Worm (Caenorhabditis elegans): ENCODE measurements around the gene suca-1.
A peak's percentile ranks its signal among the peaks of the same experiment; 100 is the strongest.

Gene suca-1

DNA sequence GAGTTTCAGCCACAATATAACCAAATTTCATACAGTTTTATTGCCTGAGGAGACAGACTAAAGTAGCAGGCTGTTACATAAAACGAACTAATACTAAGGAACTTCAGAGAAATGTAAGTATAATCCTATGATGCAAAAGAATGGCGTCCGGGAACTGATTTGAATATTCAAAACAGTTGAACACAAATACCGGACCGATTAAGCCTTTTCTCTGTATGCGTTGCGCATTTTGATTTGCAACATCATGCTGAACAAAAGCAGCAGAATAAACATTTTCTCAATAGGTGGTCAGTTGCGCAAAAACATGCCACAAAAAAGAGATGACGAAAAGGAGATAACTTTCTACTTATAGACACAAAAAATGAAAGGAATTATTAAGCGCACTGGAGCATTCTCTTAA lies 24.1 kb upstream of the suca-1 start:
- TF ChIP-seq mbf-1 (tag; optimal IDR thresholded peaks at IDR 0.05) (no peak), unc-62 (GFP tag; optimal IDR thresholded peaks at IDR 0.05) (no peak), elt-1 (tag; optimal IDR thresholded peaks at IDR 0.05) (no peak), sma-3 (GFP tag; optimal IDR thresholded peaks at IDR 0.05) (no peak), ztf-11 (tag; optimal IDR thresholded peaks at IDR 0.05) (no peak), unc-39 (tag; optimal IDR thresholded peaks at IDR 0.05) (no peak), sma-9 (GFP tag; optimal IDR thresholded peaks at IDR 0.05) (no peak), sma-9 (tag; optimal IDR thresholded peaks at IDR 0.05) (no peak), nhr-23 (tag; optimal IDR thresholded peaks at IDR 0.05) (no peak), F13H6.1 (tag; optimal IDR thresholded peaks at IDR 0.05) (no peak), aly-2 (tag; optimal IDR thresholded peaks at IDR 0.05) (no peak), ama-1 (optimal IDR thresholded peaks at IDR 0.05) (no peak), dmd-4 (tag; optimal IDR thresholded peaks at IDR 0.05) (no peak)

DNA sequence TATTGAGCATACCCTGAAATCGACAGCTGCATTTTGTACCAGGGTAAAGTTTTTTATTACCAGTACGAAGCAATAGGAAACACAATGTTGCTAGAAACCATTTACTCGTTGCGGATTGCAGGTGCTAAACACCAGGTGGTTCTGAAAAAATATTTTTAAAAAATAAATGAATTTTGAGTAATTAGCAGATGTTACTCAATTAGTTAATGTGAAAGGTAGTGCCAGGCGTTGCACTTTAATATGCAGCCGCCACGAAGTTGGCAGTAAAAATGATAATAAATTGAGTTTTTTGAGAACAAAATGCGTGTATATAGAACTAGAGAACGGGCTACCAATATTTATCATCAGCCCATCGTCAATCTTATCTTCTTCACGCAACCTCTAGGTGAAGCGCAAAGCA lies 19.7 kb upstream of the suca-1 start, which contains the start of gene nstp-9:
TSS of gene nstp-9 (minus strand) at position 101 of the 400 bp plus-strand sequence.
- TF ChIP-seq ZK546.5 (tag; optimal IDR thresholded peaks at IDR 0.05), result no peak
- no peak for TF ChIP-seq lsy-2 (tag; optimal IDR thresholded peaks at IDR 0.05)

DNA sequence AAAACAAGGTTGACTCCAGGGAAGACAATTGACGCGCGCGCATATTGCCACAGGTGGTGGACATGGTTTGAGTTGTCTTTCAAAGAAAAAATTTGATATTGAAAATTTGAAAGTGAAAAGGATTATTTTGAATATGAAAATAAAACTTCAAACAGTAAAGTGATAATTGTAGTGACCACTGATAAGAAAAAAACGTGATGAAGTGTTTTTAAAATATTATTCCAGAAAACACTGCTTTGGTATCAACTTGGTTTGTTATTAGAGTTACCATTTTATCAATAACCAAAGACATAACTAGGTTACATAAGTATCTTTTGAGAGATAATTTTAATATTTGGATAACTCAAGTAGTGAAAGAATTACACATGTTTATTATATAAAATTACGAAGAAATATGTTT lies 16.3 kb upstream of the suca-1 start:
- TF ChIP-seq snpc-4 (tag; optimal IDR thresholded peaks at IDR 0.05) (no peak), alr-1 (tag; optimal IDR thresholded peaks at IDR 0.05) (no peak), sma-9 (GFP tag; optimal IDR thresholded peaks at IDR 0.05) (no peak), sma-9 (tag; optimal IDR thresholded peaks at IDR 0.05) (no peak), lsy-2 (tag; optimal IDR thresholded peaks at IDR 0.05) (no peak), lin-39 (tag; optimal IDR thresholded peaks at IDR 0.05) (no peak), C34F6.9 (tag; optimal IDR thresholded peaks at IDR 0.05) (no peak), elt-3 (tag; optimal IDR thresholded peaks at IDR 0.05) (no peak), nhr-23 (tag; optimal IDR thresholded peaks at IDR 0.05) (no peak), elt-1 (tag; optimal IDR thresholded peaks at IDR 0.05) (no peak), unc-62 (GFP tag; optimal IDR thresholded peaks at IDR 0.05) (no peak), ztf-11 (tag; optimal IDR thresholded peaks at IDR 0.05) (no peak), ceh-16 (tag; optimal IDR thresholded peaks at IDR 0.05) (no peak), lin-11 (tag; optimal IDR thresholded peaks at IDR 0.05) (no peak), blmp-1 (tag; optimal IDR thresholded peaks at IDR 0.05; ENCODE audit: insufficient read depth) (no peak), aly-2 (tag; optimal IDR thresholded peaks at IDR 0.05) (no peak), nhr-25 (tag; optimal IDR thresholded peaks at IDR 0.05) (no peak), ama-1 (optimal IDR thresholded peaks at IDR 0.05) (no peak)

DNA sequence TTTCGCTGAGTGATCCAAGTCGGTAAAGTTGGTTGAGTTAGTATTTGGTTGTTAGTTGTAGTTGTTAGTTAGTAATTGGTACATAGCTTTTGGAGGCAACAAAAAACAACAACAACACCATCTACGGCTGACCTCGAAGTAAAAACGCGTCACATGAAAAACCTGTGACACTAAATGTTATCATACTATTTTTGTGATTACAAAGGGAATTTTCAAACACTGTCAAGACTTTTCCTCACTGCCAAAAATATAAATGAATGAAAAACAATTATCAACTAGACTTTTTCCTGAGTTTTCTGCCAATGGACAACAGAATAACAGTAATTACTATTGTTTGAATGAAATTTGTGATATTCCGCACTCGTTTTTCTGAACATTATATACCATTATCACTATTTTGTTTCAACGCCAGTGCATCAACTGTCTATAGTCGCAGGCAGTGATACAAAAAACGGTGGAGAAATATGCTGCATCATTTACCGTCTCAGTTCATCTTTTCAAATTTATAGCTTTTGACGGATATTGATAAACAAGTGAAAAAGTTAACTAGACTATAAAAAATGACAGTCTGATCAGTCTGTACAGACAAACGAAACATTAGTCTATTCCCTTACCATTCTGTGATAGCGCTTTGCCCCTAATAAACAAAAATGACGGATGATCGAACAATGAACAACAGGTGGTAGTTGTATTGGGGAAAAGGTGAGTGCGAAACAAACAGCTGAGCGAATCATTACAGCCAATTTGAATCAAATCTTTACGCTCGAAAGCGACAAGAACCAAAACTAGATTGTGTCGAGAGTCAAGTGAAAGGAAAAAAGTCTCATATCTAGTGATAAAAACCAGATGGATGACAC lies 14.7 kb upstream of the suca-1 start:
- TF ChIP-seq blmp-1 (tag; optimal IDR thresholded peaks at IDR 0.05; ENCODE audit: insufficient read depth), result peak; percentile 9
- TF ChIP-seq sma-3 (GFP tag; optimal IDR thresholded peaks at IDR 0.05), result peak; percentile 4
- TF ChIP-seq fos-1 (tag; optimal IDR thresholded peaks at IDR 0.05), result peak; percentile 39
- no peak for TF ChIP-seq unc-62 (GFP tag; optimal IDR thresholded peaks at IDR 0.05)

DNA sequence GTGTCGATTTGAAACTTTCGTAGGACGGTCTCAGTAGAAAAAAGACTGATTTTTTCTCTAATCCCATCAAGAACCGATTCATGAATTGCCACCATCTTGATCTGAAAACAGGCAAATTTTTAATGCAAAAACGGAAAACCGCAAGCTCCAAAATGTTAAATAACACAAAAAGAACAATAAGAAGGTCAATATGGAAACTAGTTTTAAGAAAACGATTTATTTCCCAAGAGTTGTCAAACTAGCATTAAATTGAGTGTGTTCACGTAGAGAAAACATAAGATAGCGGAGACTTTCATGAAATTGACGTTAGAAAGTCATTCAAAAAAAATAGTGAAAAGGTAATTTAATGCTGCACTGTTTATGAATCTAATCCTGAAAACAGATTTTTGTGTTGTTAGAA lies 14.1 kb upstream of the suca-1 start, which contains the start of gene F47B10.9:
TSS of gene F47B10.9 (minus strand) at position 101 of the 400 bp plus-strand sequence.
- TF ChIP-seq lin-11 (tag; optimal IDR thresholded peaks at IDR 0.05) (no peak), gmeb-1 (tag; optimal IDR thresholded peaks at IDR 0.05) (no peak), nhr-129 (tag; optimal IDR thresholded peaks at IDR 0.05) (no peak), ama-1 (optimal IDR thresholded peaks at IDR 0.05) (no peak)

DNA sequence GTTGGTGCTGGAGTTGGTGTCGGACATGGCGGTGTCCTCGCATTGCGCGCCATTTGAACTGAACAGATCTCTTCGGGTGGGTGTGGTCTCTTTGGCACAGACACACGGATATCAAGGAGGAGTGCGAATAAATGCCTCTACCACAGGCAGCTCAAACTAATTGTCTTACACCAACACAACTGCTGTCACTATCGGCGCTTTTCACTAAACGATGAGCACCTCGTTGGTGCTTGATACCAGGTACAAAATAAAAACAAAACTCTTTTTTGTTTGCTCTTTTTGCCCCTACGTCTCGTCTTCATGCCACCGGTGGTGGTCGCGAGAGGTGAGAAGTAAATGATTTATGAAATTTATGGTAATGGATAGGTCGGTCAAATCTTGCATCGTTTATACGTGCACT lies 10.8 kb upstream of the suca-1 start, which contains the start of gene F47B10.8:
TSS of gene F47B10.8 (minus strand) at position 101 of the 400 bp plus-strand sequence.
- TF ChIP-seq sma-9 (GFP tag; optimal IDR thresholded peaks at IDR 0.05), result peak; percentile 2
- TF ChIP-seq sma-9 (tag; optimal IDR thresholded peaks at IDR 0.05), result no peak
- no peak for TF ChIP-seq mab-5 (tag; optimal IDR thresholded peaks at IDR 0.05)
- TF ChIP-seq mbf-1 (tag; optimal IDR thresholded peaks at IDR 0.05), result no peak

DNA sequence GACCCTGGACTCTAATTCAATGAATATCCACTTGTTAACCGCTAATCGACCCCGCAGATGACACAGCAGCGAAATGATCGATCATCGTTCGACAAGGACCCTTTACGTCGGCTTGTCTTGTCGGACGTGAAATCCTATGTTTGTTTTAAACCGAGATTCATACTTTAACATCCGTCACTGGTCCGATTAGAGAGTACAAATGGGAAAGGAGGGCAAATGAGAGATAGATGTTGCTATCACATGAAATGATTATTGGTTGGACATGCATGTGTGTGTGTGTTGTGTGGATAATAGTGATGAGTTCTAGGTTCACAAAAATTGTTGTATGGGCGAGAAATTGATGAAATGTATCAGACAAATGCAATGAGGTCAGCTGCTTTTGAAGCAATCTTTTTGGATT lies 9.7 kb upstream of the suca-1 start:
- TF ChIP-seq nhr-129 (tag; optimal IDR thresholded peaks at IDR 0.05) (peak; percentile 68), lsy-2 (tag; optimal IDR thresholded peaks at IDR 0.05) (peak in 1 of 2 experiments; percentile 35), Y55F3AM.14 (GFP tag; optimal IDR thresholded peaks at IDR 0.05) (no peak), sma-9 (GFP tag; optimal IDR thresholded peaks at IDR 0.05) (peak; percentile 13), sma-9 (tag; optimal IDR thresholded peaks at IDR 0.05) (no peak), nhr-77 (tag; optimal IDR thresholded peaks at IDR 0.05) (no peak), R02D3.7 (tag; optimal IDR thresholded peaks at IDR 0.05) (no peak), nhr-21 (tag; optimal IDR thresholded peaks at IDR 0.05) (no peak), F13H6.1 (tag; optimal IDR thresholded peaks at IDR 0.05) (peak; percentile 34), ceh-82 (tag; optimal IDR thresholded peaks at IDR 0.05) (no peak)
